Worm (Caenorhabditis elegans): ENCODE results near the gene epic-3.

Gene epic-3

DNA sequence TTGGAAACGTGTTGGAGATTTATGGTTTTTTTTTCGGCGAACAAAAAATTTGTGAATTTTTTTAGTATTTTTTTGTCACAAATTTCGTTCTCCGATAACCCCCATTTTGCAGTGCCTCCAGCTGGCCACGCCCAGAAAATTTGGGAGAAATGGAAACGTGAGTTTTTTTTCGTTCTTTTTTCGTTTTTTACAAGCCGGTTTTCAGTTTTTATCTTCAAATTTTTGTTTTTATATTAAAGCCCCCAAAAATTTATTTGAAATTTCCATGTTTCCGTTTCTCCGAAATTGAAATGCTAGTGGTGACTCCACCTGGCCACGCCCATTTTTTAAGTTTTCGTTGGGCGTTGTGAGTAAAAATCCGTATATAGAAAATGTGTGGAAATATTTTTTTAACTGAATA, 37.0 kb downstream of the epic-3 start (continued):
- no peak for TF ChIP-seq unc-55 (GFP tag; optimal IDR thresholded peaks at IDR 0.05)
- TF ChIP-seq elt-2 (tag; optimal IDR thresholded peaks at IDR 0.05): peak; percentile 78
- TF ChIP-seq lim-6 (tag; optimal IDR thresholded peaks at IDR 0.05): peak; percentile 87
- TF ChIP-seq hlh-30 (tag; optimal IDR thresholded peaks at IDR 0.05; ENCODE audit: insufficient read depth): no peak
- no peak for TF ChIP-seq nhr-11 (tag; optimal IDR thresholded peaks at IDR 0.05)
- TF ChIP-seq syd-9 (tag; optimal IDR thresholded peaks at IDR 0.05): peak; percentile 42
- TF ChIP-seq ceh-19 (GFP tag; optimal IDR thresholded peaks at IDR 0.05): no peak
- TF ChIP-seq ceh-9 (tag; optimal IDR thresholded peaks at IDR 0.05): no peak
- TF ChIP-seq sox-4 (tag; optimal IDR thresholded peaks at IDR 0.05): peak; percentile 11
- peak; percentile 92 for TF ChIP-seq ceh-14 (tag; optimal IDR thresholded peaks at IDR 0.05)
- TF ChIP-seq odd-2 (tag; optimal IDR thresholded peaks at IDR 0.05): no peak
- TF ChIP-seq ceh-24 (tag; optimal IDR thresholded peaks at IDR 0.05): no peak
- peak; percentile 77 for TF ChIP-seq ets-4 (tag; optimal IDR thresholded peaks at IDR 0.05)
- no peak for TF ChIP-seq fkh-10 (GFP tag; optimal IDR thresholded peaks at IDR 0.05)
- peak; percentile 94 for TF ChIP-seq tbx-2 (tag; optimal IDR thresholded peaks at IDR 0.05)
- peak; percentile 90 for TF ChIP-seq C08G9.2 (tag; optimal IDR thresholded peaks at IDR 0.05)
- TF ChIP-seq pat-9 (tag; optimal IDR thresholded peaks at IDR 0.05): no peak
- no peak for TF ChIP-seq unc-42 (tag; optimal IDR thresholded peaks at IDR 0.05)
- no peak for TF ChIP-seq eyg-1 (tag; optimal IDR thresholded peaks at IDR 0.05)
- TF ChIP-seq pha-4 (tag; optimal IDR thresholded peaks at IDR 0.05): no peak
- TF ChIP-seq K02D7.2 (tag; optimal IDR thresholded peaks at IDR 0.05): peak; percentile 49
- peak; percentile 96 for TF ChIP-seq tbx-7 (tag; optimal IDR thresholded peaks at IDR 0.05)
- peak; percentile 66 for TF ChIP-seq ztf-16 (tag; optimal IDR thresholded peaks at IDR 0.05)
- no peak for TF ChIP-seq T23F11.4 (GFP tag; optimal IDR thresholded peaks at IDR 0.05)
- no peak for TF ChIP-seq nhr-232 (tag; optimal IDR thresholded peaks at IDR 0.05)
- no peak for TF ChIP-seq madf-2 (tag; optimal IDR thresholded peaks at IDR 0.05)
- no peak for TF ChIP-seq lin-11 (tag; optimal IDR thresholded peaks at IDR 0.05)
- TF ChIP-seq ceh-18 (tag; optimal IDR thresholded peaks at IDR 0.05): peak; percentile 2

DNA sequence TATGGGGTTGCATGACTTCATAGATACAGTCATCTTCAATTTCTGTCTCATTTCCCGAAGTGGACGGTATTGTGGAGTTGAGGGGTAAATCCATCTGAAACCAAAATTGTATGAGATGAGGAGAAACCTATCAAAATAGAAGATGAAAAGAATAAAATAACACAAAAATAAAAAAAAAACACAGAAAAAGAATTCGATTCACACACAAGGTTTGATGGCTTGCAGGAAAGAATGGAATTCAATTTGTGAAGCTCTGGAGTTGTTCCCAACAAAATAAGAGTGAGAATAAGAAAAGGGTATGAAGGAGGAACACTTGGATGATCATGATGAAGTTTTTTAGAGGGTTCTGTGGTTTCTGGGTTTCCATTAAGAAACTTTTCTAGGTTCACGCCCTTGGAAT, 42.1 kb downstream of the epic-3 start, which contains the start of gene Y41D4B.24:
Gene Y41D4B.24, minus strand, starts transcription at position 101 of the 400 bp plus-strand sequence.
- TF ChIP-seq K02D7.2 (tag; optimal IDR thresholded peaks at IDR 0.05) (no peak), tbx-7 (tag; optimal IDR thresholded peaks at IDR 0.05) (no peak), ceh-30 (tag; optimal IDR thresholded peaks at IDR 0.05) (no peak), ceh-9 (tag; optimal IDR thresholded peaks at IDR 0.05) (no peak), fax-1 (tag; optimal IDR thresholded peaks at IDR 0.05) (no peak), ceh-18 (tag; optimal IDR thresholded peaks at IDR 0.05) (no peak), fkh-6 (tag; optimal IDR thresholded peaks at IDR 0.05) (no peak), dve-1 (tag; optimal IDR thresholded peaks at IDR 0.05) (no peak), nhr-11 (tag; optimal IDR thresholded peaks at IDR 0.05) (no peak), pha-4 (tag; optimal IDR thresholded peaks at IDR 0.05) (no peak), sdc-2 (tag; optimal IDR thresholded peaks at IDR 0.05) (no peak), ceh-6 (GFP tag; optimal IDR thresholded peaks at IDR 0.05) (no peak), T23F11.4 (GFP tag; optimal IDR thresholded peaks at IDR 0.05) (no peak), unc-3 (GFP tag; conservative IDR thresholded peaks at IDR 0.05) (no peak), unc-3 (tag; optimal IDR thresholded peaks at IDR 0.05) (no peak), odd-2 (tag; optimal IDR thresholded peaks at IDR 0.05) (no peak), ceh-19 (GFP tag; optimal IDR thresholded peaks at IDR 0.05) (no peak), unc-86 (tag; optimal IDR thresholded peaks at IDR 0.05) (no peak), dmd-4 (tag; optimal IDR thresholded peaks at IDR 0.05; ENCODE audit: borderline replicate concordance) (no peak), pha-2 (tag; optimal IDR thresholded peaks at IDR 0.05) (no peak), mec-3 (tag; optimal IDR thresholded peaks at IDR 0.05; ENCODE audit: borderline replicate concordance) (no peak)

DNA sequence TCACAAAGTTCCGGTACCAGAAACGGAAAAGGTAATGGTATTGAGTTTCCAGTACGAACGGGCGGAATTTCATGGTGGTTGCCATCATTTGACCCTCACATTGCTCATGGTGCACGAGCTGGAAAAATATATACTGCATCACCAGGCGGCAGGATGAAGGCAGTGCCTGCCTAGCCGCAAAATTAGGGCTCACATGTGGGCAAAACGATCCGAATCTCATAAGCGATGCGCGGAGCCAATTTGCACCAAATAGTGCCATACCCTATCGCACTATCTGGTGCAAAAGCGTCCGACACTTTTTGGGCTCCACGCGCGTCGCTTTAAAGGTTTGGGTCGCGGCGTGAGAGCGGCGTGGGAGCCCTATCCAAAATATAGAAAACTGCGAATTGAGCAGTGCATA, 45.0 kb downstream of the epic-3 start:
- TF ChIP-seq pha-4 (tag; optimal IDR thresholded peaks at IDR 0.05): no peak
- no peak for TF ChIP-seq pha-2 (tag; optimal IDR thresholded peaks at IDR 0.05)
- TF ChIP-seq mec-3 (tag; optimal IDR thresholded peaks at IDR 0.05; ENCODE audit: borderline replicate concordance): no peak
- TF ChIP-seq elt-2 (tag; optimal IDR thresholded peaks at IDR 0.05): no peak
- no peak for TF ChIP-seq tbx-2 (tag; optimal IDR thresholded peaks at IDR 0.05)
- no peak for TF ChIP-seq dve-1 (tag; optimal IDR thresholded peaks at IDR 0.05)
- no peak for TF ChIP-seq lim-6 (tag; optimal IDR thresholded peaks at IDR 0.05)
- no peak for TF ChIP-seq unc-55 (GFP tag; optimal IDR thresholded peaks at IDR 0.05)
- TF ChIP-seq C38D4.7 (GFP tag; optimal IDR thresholded peaks at IDR 0.05): no peak
- TF ChIP-seq madf-2 (tag; optimal IDR thresholded peaks at IDR 0.05): no peak
- TF ChIP-seq ceh-9 (tag; optimal IDR thresholded peaks at IDR 0.05): no peak
- no peak for TF ChIP-seq ceh-31 (tag; optimal IDR thresholded peaks at IDR 0.05)
- TF ChIP-seq elt-4 (tag; optimal IDR thresholded peaks at IDR 0.05): no peak
- no peak for TF ChIP-seq sdc-2 (tag; optimal IDR thresholded peaks at IDR 0.05)
